Fruit fly (Drosophila melanogaster) whole organism, embryonic: Measurements from ENCODE around the gene CG4586.
A peak's percentile ranks its signal among the peaks of the same experiment; 100 is the strongest.

Source experiments
- Atf3 ChIP-seq: fragments of 200-800 bp; sonication (Bioruptor generic); optimal IDR thresholded peaks from 3 replicates; lab custom pipeline; 2016; ENCODE audit warnings: missing biosample characterization, missing genetic modification characterization
- CG11695 ChIP-seq: fragments of 200-800 bp; sonication (Bioruptor generic); IDR thresholded peaks from 3 replicates; pipeline ENCODE4 v1.3.6; 2022; ENCODE audit warnings: missing biosample characterization, missing genetic modification characterization
- CG11696 ChIP-seq: fragments of 200-800 bp; sonication (Bioruptor generic); IDR thresholded peaks from 2 replicates; pipeline ENCODE4 v1.3.6; 2022; ENCODE audit warnings: missing biosample characterization, missing genetic modification characterization
- CG12104 ChIP-seq: fragments of 200-800 bp; sonication (Bioruptor generic); optimal IDR thresholded peaks from 3 replicates; lab custom pipeline; 2016; ENCODE audit warnings: missing biosample characterization, missing genetic modification characterization
- CG12219 ChIP-seq: fragments of 200-800 bp; sonication (Bioruptor generic); optimal IDR thresholded peaks from 3 replicates; lab custom pipeline; 2018; ENCODE audit warnings: missing biosample characterization, mild to moderate bottlenecking, missing genetic modification characterization
- CG14965 ChIP-seq: fragments of 200-800 bp; sonication (Bioruptor generic); optimal IDR thresholded peaks from 2 replicates; lab custom pipeline; 2016; ENCODE audit warnings: missing biosample characterization, missing genetic modification characterization, borderline replicate concordance
- CG16813 ChIP-seq: fragments of 200-800 bp; sonication (Bioruptor generic); IDR thresholded peaks from 3 replicates; pipeline ENCODE4 v1.3.6; 2022; ENCODE audit warnings: missing biosample characterization, missing genetic modification characterization; ENCODE audit not compliant: partially characterized antibody
- CG17568 ChIP-seq: fragments of 200-800 bp; sonication (Bioruptor generic); optimal IDR thresholded peaks from 2 replicates; lab custom pipeline; 2018; ENCODE audit warnings: missing biosample characterization, mild to moderate bottlenecking, missing genetic modification characterization, moderate library complexity
- CG1832 ChIP-seq: fragments of 200-800 bp; sonication (Bioruptor generic); optimal IDR thresholded peaks from 2 replicates; lab custom pipeline; 2017; ENCODE audit warnings: missing biosample characterization, mild to moderate bottlenecking, missing genetic modification characterization, inconsistent platforms
- CG2120 ChIP-seq: fragments of 200-800 bp; sonication (Bioruptor generic); optimal IDR thresholded peaks from 3 replicates; lab custom pipeline; 2016; ENCODE audit warnings: missing biosample characterization, missing genetic modification characterization
- CG3163 ChIP-seq: fragments of 200-800 bp; sonication (Bioruptor generic); optimal IDR thresholded peaks from 3 replicates; lab custom pipeline; 2016; ENCODE audit warnings: missing biosample characterization, missing genetic modification characterization
- CG3281 ChIP-seq: fragments of 200-800 bp; sonication (Bioruptor generic); optimal IDR thresholded peaks from 3 replicates; lab custom pipeline; 2017; ENCODE audit warnings: missing biosample characterization, mild to moderate bottlenecking, missing genetic modification characterization
- CG42726 ChIP-seq: fragments of 200-800 bp; sonication (Bioruptor generic); IDR thresholded peaks from 2 replicates; pipeline ENCODE4 v1.3.6; 2022; ENCODE audit warnings: missing biosample characterization, missing genetic modification characterization; ENCODE audit not compliant: partially characterized antibody
- CG4404 ChIP-seq: fragments of 200-800 bp; sonication (Bioruptor generic); IDR thresholded peaks from 2 replicates; pipeline ENCODE4 v1.3.6; 2022; ENCODE audit warnings: missing biosample characterization, missing genetic modification characterization
- CG4617 ChIP-seq: fragments of 200-800 bp; sonication (Bioruptor generic); optimal IDR thresholded peaks from 3 replicates; lab custom pipeline; 2016; ENCODE audit warnings: missing biosample characterization, missing genetic modification characterization, borderline replicate concordance
- CG4707 ChIP-seq: fragments of 200-800 bp; sonication (Bioruptor generic); optimal IDR thresholded peaks from 2 replicates; lab custom pipeline; 2018; ENCODE audit warnings: missing biosample characterization, mild to moderate bottlenecking, missing genetic modification characterization, moderate library complexity
- CG7987 ChIP-seq: fragments of 200-800 bp; sonication (Bioruptor generic); optimal IDR thresholded peaks from 2 replicates; lab custom pipeline; 2018; ENCODE audit warnings: missing biosample characterization, mild to moderate bottlenecking, missing genetic modification characterization, moderate library complexity
- CTCF ChIP-seq: fragments of 200-800 bp; sonication (Bioruptor generic); optimal IDR thresholded peaks from 2 replicates; lab custom pipeline; 2017; ENCODE audit warnings: missing biosample characterization, mild to moderate bottlenecking, missing genetic modification characterization, moderate library complexity
- CoRest ChIP-seq: fragments of 200-800 bp; sonication (Bioruptor generic); optimal IDR thresholded peaks from 3 replicates; lab custom pipeline; 2018; ENCODE audit warnings: missing biosample characterization, mild to moderate bottlenecking, missing genetic modification characterization, moderate library complexity
- D ChIP-seq, 2 experiments: fragments of 200-800 bp in 1 of 2; fragments of >200 bp in 1 of 2; sonication (Bioruptor generic) in 1 of 2; optimal IDR thresholded peaks; 2 replicates in 1 of 2; 3 replicates in 1 of 2; lab custom pipeline; 2017; ENCODE audit warnings: mild to moderate bottlenecking in 1 of 2, missing biosample characterization in 1 of 2, missing genetic modification characterization in 1 of 2, missing genetic modification reagents in 1 of 2
- Fer1 ChIP-seq: fragments of 200-800 bp; sonication (Bioruptor generic); optimal IDR thresholded peaks from 2 replicates; lab custom pipeline; 2017; ENCODE audit warnings: missing biosample characterization, mild to moderate bottlenecking, missing genetic modification characterization
- HLH4C ChIP-seq: fragments of 200-800 bp; sonication (Bioruptor generic); IDR thresholded peaks from 3 replicates; pipeline ENCODE4 v1.3.6; 2022; ENCODE audit warnings: missing biosample characterization, missing genetic modification characterization; ENCODE audit not compliant: partially characterized antibody
- HmgZ ChIP-seq: fragments of 200-800 bp; sonication (Bioruptor generic); optimal IDR thresholded peaks from 2 replicates; lab custom pipeline; 2018; ENCODE audit warnings: missing biosample characterization, mild to moderate bottlenecking, missing genetic modification characterization
- Opbp ChIP-seq: fragments of 200-800 bp; sonication (Bioruptor generic); IDR thresholded peaks from 3 replicates; pipeline ENCODE4 v1.3.6; 2022; ENCODE audit warnings: missing biosample characterization, missing genetic modification characterization; ENCODE audit not compliant: partially characterized antibody
- Ravus ChIP-seq: fragments of 200-800 bp; sonication (Bioruptor generic); IDR thresholded peaks from 2 replicates; pipeline ENCODE4 v1.3.6; 2022; ENCODE audit warnings: missing biosample characterization, missing genetic modification characterization
- Six4 ChIP-seq: fragments of 200-800 bp; sonication (Bioruptor generic); optimal IDR thresholded peaks from 2 replicates; lab custom pipeline; 2016; ENCODE audit warnings: missing biosample characterization, missing genetic modification characterization
- al ChIP-seq: fragments of 200-800 bp; sonication (Bioruptor generic); IDR thresholded peaks from 2 replicates; pipeline ENCODE4 v1.3.6; 2022; ENCODE audit warnings: missing biosample characterization, missing genetic modification characterization
- ara ChIP-seq: fragments of 200-800 bp; sonication (Bioruptor generic); IDR thresholded peaks from 2 replicates; pipeline ENCODE4 v1.3.6; 2022; ENCODE audit warnings: missing biosample characterization, missing genetic modification characterization
- emc ChIP-seq: fragments of 200-800 bp; sonication (Bioruptor generic); optimal IDR thresholded peaks from 2 replicates; lab custom pipeline; 2016; ENCODE audit warnings: missing biosample characterization, missing genetic modification characterization
- esg ChIP-seq: fragments of 200-800 bp; sonication (Bioruptor generic); conservative IDR thresholded peaks from 2 replicates; pipeline ENCODE4 v1.3.6; 2022; ENCODE audit warnings: missing biosample characterization, missing genetic modification characterization
- ftz-f1 ChIP-seq: fragments of 200-800 bp; sonication (Bioruptor generic); optimal IDR thresholded peaks from 2 replicates; lab custom pipeline; 2016; ENCODE audit warnings: missing biosample characterization, missing genetic modification characterization
- ham ChIP-seq: fragments of 200-800 bp; sonication (Bioruptor generic); IDR thresholded peaks from 2 replicates; pipeline ENCODE4 v1.3.6; 2022; ENCODE audit warnings: missing biosample characterization, missing genetic modification characterization
- hb ChIP-seq: fragments of 200-800 bp; sonication (Bioruptor generic); IDR thresholded peaks from 3 replicates; pipeline ENCODE4 v1.3.6; 2022; ENCODE audit warnings: missing biosample characterization, missing genetic modification characterization; ENCODE audit not compliant: partially characterized antibody
- ind ChIP-seq: fragments of 200-800 bp; sonication (Bioruptor generic); optimal IDR thresholded peaks from 3 replicates; lab custom pipeline; 2016; ENCODE audit warnings: missing biosample characterization, missing genetic modification characterization
- lab ChIP-seq: fragments of 200-800 bp; sonication (Bioruptor generic); optimal IDR thresholded peaks from 3 replicates; lab custom pipeline; 2017; ENCODE audit warnings: missing biosample characterization, missing genetic modification characterization, mild to moderate bottlenecking, moderate library complexity, missing genetic modification reagents
- lbe ChIP-seq: fragments of 200-800 bp; sonication (Bioruptor generic); optimal IDR thresholded peaks from 2 replicates; lab custom pipeline; 2016; ENCODE audit warnings: missing biosample characterization, mild to moderate bottlenecking, missing genetic modification characterization
- lmd ChIP-seq: fragments of 200-800 bp; sonication (Bioruptor generic); IDR thresholded peaks from 2 replicates; pipeline ENCODE4 v1.3.6; 2022; ENCODE audit warnings: missing biosample characterization, missing genetic modification characterization
- luna ChIP-seq: fragments of 200-800 bp; sonication (Bioruptor generic); optimal IDR thresholded peaks from 2 replicates; lab custom pipeline; 2016; ENCODE audit warnings: missing biosample characterization, missing genetic modification characterization
- nau ChIP-seq: fragments of 200-800 bp; sonication (Bioruptor generic); optimal IDR thresholded peaks from 3 replicates; lab custom pipeline; 2017; ENCODE audit warnings: missing biosample characterization, mild to moderate bottlenecking, missing genetic modification characterization, missing genetic modification reagents
- nom ChIP-seq: fragments of 200-800 bp; sonication (Bioruptor generic); optimal IDR thresholded peaks from 2 replicates; lab custom pipeline; 2017; ENCODE audit warnings: missing biosample characterization, missing genetic modification characterization, mild to moderate bottlenecking, moderate library complexity, missing genetic modification reagents
- odd ChIP-seq: fragments of 200-800 bp; sonication (Bioruptor generic); optimal IDR thresholded peaks from 2 replicates; lab custom pipeline; 2017; ENCODE audit warnings: missing biosample characterization, mild to moderate bottlenecking, missing genetic modification characterization
- pfk ChIP-seq: fragments of 200-800 bp; sonication (Bioruptor generic); optimal IDR thresholded peaks from 2 replicates; lab custom pipeline; 2018; ENCODE audit warnings: missing biosample characterization, mild to moderate bottlenecking, missing genetic modification characterization, moderate library complexity
- pho ChIP-seq: fragments of 200-800 bp; sonication (Bioruptor generic); optimal IDR thresholded peaks from 2 replicates; lab custom pipeline; 2016; ENCODE audit warnings: missing biosample characterization, missing genetic modification characterization
- row ChIP-seq: fragments of 200-800 bp; sonication (Bioruptor generic); IDR thresholded peaks from 3 replicates; pipeline ENCODE4 v1.3.6; 2022; ENCODE audit warnings: missing biosample characterization, missing genetic modification characterization
- sd ChIP-seq: fragments of 200-800 bp; sonication (Bioruptor generic); optimal IDR thresholded peaks from 3 replicates; lab custom pipeline; 2018; ENCODE audit warnings: missing biosample characterization, mild to moderate bottlenecking, missing genetic modification characterization, moderate library complexity
- seq ChIP-seq: fragments of 200-800 bp; sonication (Bioruptor generic); IDR thresholded peaks from 2 replicates; pipeline ENCODE4 v1.3.6; 2022; ENCODE audit warnings: missing biosample characterization, missing genetic modification characterization
- sim ChIP-seq: fragments of 200-800 bp; sonication (Bioruptor generic); IDR thresholded peaks from 2 replicates; pipeline ENCODE4 v1.3.6; 2022; ENCODE audit warnings: missing biosample characterization, missing genetic modification characterization
- ttk ChIP-seq: fragments of 200-800 bp; sonication (Bioruptor generic); IDR thresholded peaks from 2 replicates; pipeline ENCODE4 v2.1.2; 2022; ENCODE audit warnings: missing biosample characterization, missing genetic modification characterization
- vvl ChIP-seq: fragments of 200-800 bp; sonication (Bioruptor generic); IDR thresholded peaks from 2 replicates; pipeline ENCODE4 v1.3.6; 2022; ENCODE audit warnings: missing biosample characterization, missing genetic modification characterization
- zfh1 ChIP-seq: fragments of 200-800 bp; sonication (Bioruptor generic); IDR thresholded peaks from 3 replicates; pipeline ENCODE4 v1.3.6; 2022; ENCODE audit warnings: missing biosample characterization, missing genetic modification characterization

The CG4586 gene

DNA sequence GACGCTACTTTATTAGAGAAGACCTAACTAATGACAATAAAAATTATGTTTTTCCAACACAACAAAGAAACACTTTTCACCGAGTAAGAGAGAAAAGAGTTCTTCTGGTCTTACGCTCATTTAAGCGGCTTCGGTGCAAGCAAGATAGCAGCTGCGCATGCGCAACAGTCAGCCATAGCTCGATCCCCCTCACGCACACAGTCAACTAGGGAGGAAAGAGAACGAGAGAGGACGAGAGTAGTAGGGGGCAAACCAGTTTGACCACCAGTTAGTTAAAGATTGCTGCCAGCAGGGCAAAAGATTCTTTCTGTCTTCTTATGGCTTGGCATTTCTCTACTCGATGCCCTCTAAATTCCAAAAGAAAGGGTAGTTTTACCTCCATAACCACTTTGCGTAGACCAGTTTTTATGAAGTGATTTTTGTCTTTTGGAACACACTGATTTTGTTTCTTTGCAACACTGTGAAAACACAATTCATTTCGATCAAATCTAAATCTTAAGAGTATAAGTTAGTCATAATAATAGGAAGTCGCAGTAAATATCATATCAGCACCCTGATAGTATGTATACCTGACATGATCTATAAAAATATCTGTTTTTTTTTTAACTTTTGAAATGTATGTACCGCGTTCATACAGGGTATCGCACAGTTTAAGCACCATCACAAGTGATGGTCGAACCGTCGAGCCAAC is 30.9 kb downstream of the CG4586 start (continued):
- TF ChIP-seq esg (GFP tag; lab: Robert Waterston, UW) (no peak), CG4617 (GFP tag; lab: Kevin White, UChicago) (no peak), seq (no peak), sim (GFP tag; lab: Robert Waterston, UW) (no peak), CG1832 (GFP tag; lab: Kevin White, UChicago) (peak; percentile 87), sd (tag; lab: Kevin White, UChicago) (peak; percentile 46), CG4404 (GFP tag; lab: Robert Waterston, UW) (no peak), CG12219 (GFP tag; lab: Kevin White, UChicago) (no peak), emc (GFP tag; lab: Kevin White, UChicago) (no peak), Opbp (no peak), hb (no peak), ttk (no peak), CG2120 (GFP tag; lab: Kevin White, UChicago) (no peak), CG14965 (GFP tag; lab: Kevin White, UChicago) (no peak), al (GFP tag; lab: Robert Waterston, UW) (no peak), zfh1 (GFP tag; lab: Robert Waterston, UW) (no peak), CoRest (tag; lab: Kevin White, UChicago) (no peak), lab (no peak), Six4 (peak; percentile 16), CG7987 (GFP tag; lab: Kevin White, UChicago) (no peak), nom (GFP tag; lab: Kevin White, UChicago) (peak; percentile 24), pfk (peak; percentile 68), lmd (GFP tag; lab: Robert Waterston, UW) (no peak), ara (GFP tag; lab: Robert Waterston, UW) (no peak), CG3281 (GFP tag; lab: Kevin White, UChicago) (peak; percentile 18), CG11696 (GFP tag; lab: Robert Waterston, UW) (no peak), ham (no peak), luna (no peak), nau (GFP tag; lab: Kevin White, UChicago) (no peak), CG42726 (GFP tag; lab: Robert Waterston, UW) (no peak), CG3163 (no peak), vvl (no peak), HLH4C (no peak), lbe (no peak), CG17568 (GFP tag; lab: Kevin White, UChicago) (no peak), Ravus (no peak), pho (GFP tag; lab: Kevin White, UChicago) (peak; percentile 40), row (GFP tag; lab: Robert Waterston, UW) (no peak), CTCF (GFP tag; lab: Kevin White, UChicago) (no peak), CG12104 (GFP tag; lab: Kevin White, UChicago) (no peak), CG16813 (GFP tag; lab: Robert Waterston, UW) (no peak), Fer1 (no peak), Atf3 (GFP tag; lab: Kevin White, UChicago) (no peak), D (optimal IDR thresholded peaks at IDR 0.05; lab: Kevin White, UChicago) (no peak), D (GFP tag; optimal IDR thresholded peaks at IDR 0.05; lab: Kevin White, UChicago) (no peak), ind (GFP tag; lab: Kevin White, UChicago) (peak; percentile 54), CG11695 (GFP tag; lab: Robert Waterston, UW) (peak; percentile 57; the same call in 2 of the 3 replicates), ftz-f1 (GFP tag; lab: Kevin White, UChicago) (no peak), CG4707 (no peak), HmgZ (tag; lab: Kevin White, UChicago) (no peak), odd (GFP tag; lab: Kevin White, UChicago) (peak; percentile 3)
